Worm (Caenorhabditis elegans) whole organism, early embryonic: ENCODE data around the gene F59C12.4.

Source experiments
- B0310.2 ChIP-seq: sonication (generic microtip); optimal IDR thresholded peaks from 2 replicates; lab custom pipeline; 2016; ENCODE audit warnings: mild to moderate bottlenecking, missing genetic modification characterization, missing compliant biosample characterization
- F13C5.2 ChIP-seq: sonication (generic microtip); optimal IDR thresholded peaks from 2 replicates; lab custom pipeline; 2017; ENCODE audit warnings: mild to moderate bottlenecking, missing genetic modification characterization, inconsistent platforms, missing compliant biosample characterization
- aly-1 ChIP-seq: sonication (generic microtip); optimal IDR thresholded peaks from 2 replicates; lab custom pipeline; 2016; ENCODE audit warnings: missing genetic modification characterization, missing compliant biosample characterization
- ama-1 ChIP-seq: fragments of 150-350 bp; optimal IDR thresholded peaks from 2 replicates; lab custom pipeline; 2014
- ceh-13 ChIP-seq: fragments of 200-800 bp; sonication (Bioruptor generic); optimal IDR thresholded peaks from 2 replicates; lab custom pipeline; 2018; ENCODE audit warnings: mild to moderate bottlenecking, missing genetic modification characterization, missing compliant biosample characterization
- ceh-36 ChIP-seq: sonication (generic microtip); optimal IDR thresholded peaks from 2 replicates; lab custom pipeline; 2016; ENCODE audit warnings: missing genetic modification characterization, inconsistent platforms, missing compliant biosample characterization
- ets-7 ChIP-seq: sonication (generic microtip); optimal IDR thresholded peaks from 2 replicates; lab custom pipeline; 2016; ENCODE audit warnings: missing genotype, missing genetic modification characterization, missing compliant biosample characterization
- flt-1 ChIP-seq: fragments of 200-800 bp; sonication (Bioruptor generic); IDR thresholded peaks from 2 replicates; pipeline ENCODE4 v1.3.6; 2022; ENCODE audit warnings: missing genetic modification characterization, missing compliant biosample characterization
- hmbx-1 ChIP-seq: sonication (generic microtip); optimal IDR thresholded peaks from 2 replicates; lab custom pipeline; 2016; ENCODE audit warnings: mild to moderate bottlenecking, missing genetic modification characterization, missing compliant biosample characterization
- hmg-4 ChIP-seq: fragments of 200-800 bp; sonication (Bioruptor generic); optimal IDR thresholded peaks from 2 replicates; lab custom pipeline; 2018; ENCODE audit warnings: mild to moderate bottlenecking, missing genetic modification characterization, missing compliant biosample characterization
- hnd-1 ChIP-seq: sonication (generic microtip); optimal IDR thresholded peaks from 2 replicates; lab custom pipeline; 2016; ENCODE audit warnings: missing genetic modification characterization, missing compliant biosample characterization
- pes-1 ChIP-seq: fragments of 200-800 bp; sonication (Bioruptor generic); IDR thresholded peaks from 2 replicates; pipeline ENCODE4 v1.3.6; 2022; ENCODE audit warnings: missing genetic modification reagents, missing genetic modification characterization, missing compliant biosample characterization
- scrt-1 ChIP-seq: fragments of 200-800 bp; sonication (Bioruptor generic); IDR thresholded peaks from 2 replicates; pipeline ENCODE4 v1.3.6; 2022; ENCODE audit warnings: missing genetic modification characterization, missing compliant biosample characterization
- sea-1 ChIP-seq: fragments of 200-800 bp; sonication (Bioruptor generic); conservative IDR thresholded peaks from 2 replicates; pipeline ENCODE4 v1.3.6; 2022; ENCODE audit warnings: missing genetic modification characterization, missing compliant biosample characterization
- tbx-11 ChIP-seq: fragments of 200-800 bp; sonication (Bioruptor generic); IDR thresholded peaks from 2 replicates; pipeline ENCODE4 v1.3.6; 2022; ENCODE audit warnings: missing genetic modification characterization, missing compliant biosample characterization
- tbx-37 ChIP-seq: fragments of 200-800 bp; sonication (Bioruptor generic); conservative IDR thresholded peaks from 2 replicates; pipeline ENCODE4 v1.3.6; 2022; ENCODE audit warnings: missing genetic modification reagents, missing genetic modification characterization, missing compliant biosample characterization
- tra-4 ChIP-seq: sonication (generic microtip); optimal IDR thresholded peaks from 2 replicates; lab custom pipeline; 2017; ENCODE audit warnings: missing genetic modification characterization, missing compliant biosample characterization

F59C12.4 gene

DNA sequence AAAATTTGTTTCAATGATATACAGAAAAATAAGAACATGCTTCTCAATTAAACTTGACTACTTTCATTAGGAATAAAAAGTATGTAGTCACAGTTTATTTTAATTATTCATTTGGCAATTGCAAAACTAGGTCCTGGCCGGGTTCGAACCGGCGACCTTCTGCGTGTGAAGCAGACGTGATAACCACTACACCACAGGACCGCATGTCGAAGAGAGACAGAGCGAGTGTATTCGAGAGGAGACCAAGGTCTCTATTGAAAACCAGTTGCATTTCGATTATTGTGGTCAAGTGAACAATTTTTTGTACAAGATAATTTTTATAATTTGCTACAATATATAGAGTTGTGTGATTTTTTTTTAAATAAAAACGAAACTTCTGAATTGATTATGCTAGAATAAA is 11.6 kb downstream of the F59C12.4 start:
- peak; percentile 35 for TF ChIP-seq hmbx-1 (tag; lab: Kevin White, UChicago)
- no peak for TF ChIP-seq ama-1 (lab: Kevin White, UChicago)
- TF ChIP-seq tra-4 (tag; lab: Kevin White, UChicago) = peak; percentile 53
- peak; percentile 59 for TF ChIP-seq hnd-1 (tag; lab: Kevin White, UChicago)
- TF ChIP-seq scrt-1 = peak; percentile 82
- peak; percentile 87 for TF ChIP-seq F13C5.2
- TF ChIP-seq pes-1 (GFP tag; lab: Robert Waterston, UW) = peak; percentile 89
- TF ChIP-seq flt-1 (GFP tag; lab: Robert Waterston, UW) = peak; percentile 79
- TF ChIP-seq tbx-37 (GFP tag; lab: Robert Waterston, UW) = peak; percentile 78
- peak; percentile 83 for TF ChIP-seq sea-1 (GFP tag; lab: Robert Waterston, UW)
- peak; percentile 81 for TF ChIP-seq tbx-11 (GFP tag; lab: Robert Waterston, UW)
- peak; percentile 50 for TF ChIP-seq aly-1
- TF ChIP-seq ceh-13 (GFP tag; lab: Kevin White, UChicago) = peak; percentile 71
- peak; percentile 83 for TF ChIP-seq hmg-4 (GFP tag; lab: Kevin White, UChicago)
- TF ChIP-seq ceh-36 (tag; lab: Kevin White, UChicago) = peak; percentile 43
- TF ChIP-seq ets-7 (tag; lab: Kevin White, UChicago) = no peak
- TF ChIP-seq B0310.2 = peak; percentile 69

DNA sequence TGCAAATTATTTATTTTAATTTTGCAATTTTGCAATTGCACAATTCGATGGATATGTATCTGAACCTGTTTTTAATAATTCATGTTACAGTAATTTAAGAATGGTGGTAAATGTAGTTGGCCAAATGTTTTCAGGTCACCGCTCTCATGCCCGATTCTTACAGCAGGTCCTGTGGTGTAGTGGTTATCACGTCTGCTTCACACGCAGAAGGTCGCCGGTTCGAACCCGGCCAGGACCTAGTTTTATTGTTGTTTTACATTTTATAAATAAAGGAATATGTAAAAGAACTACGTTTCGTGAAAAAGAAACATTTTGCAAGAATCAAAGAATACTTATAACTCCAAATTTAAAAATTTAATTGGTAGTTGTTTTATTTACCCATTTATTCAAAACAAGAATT is 12.2 kb downstream of the F59C12.4 start:
- TF ChIP-seq tbx-11 (GFP tag; lab: Robert Waterston, UW) = no peak
- no peak; the same call in 1 of the 2 replicates for TF ChIP-seq pes-1 (GFP tag; lab: Robert Waterston, UW)
- no peak for TF ChIP-seq hmg-4 (GFP tag; lab: Kevin White, UChicago)
- TF ChIP-seq hnd-1 (tag; lab: Kevin White, UChicago) = no peak
- TF ChIP-seq sea-1 (GFP tag; lab: Robert Waterston, UW) = no peak
- no peak for TF ChIP-seq ets-7 (tag; lab: Kevin White, UChicago)
- TF ChIP-seq ceh-13 (GFP tag; lab: Kevin White, UChicago) = no peak
- TF ChIP-seq aly-1 = no peak

DNA sequence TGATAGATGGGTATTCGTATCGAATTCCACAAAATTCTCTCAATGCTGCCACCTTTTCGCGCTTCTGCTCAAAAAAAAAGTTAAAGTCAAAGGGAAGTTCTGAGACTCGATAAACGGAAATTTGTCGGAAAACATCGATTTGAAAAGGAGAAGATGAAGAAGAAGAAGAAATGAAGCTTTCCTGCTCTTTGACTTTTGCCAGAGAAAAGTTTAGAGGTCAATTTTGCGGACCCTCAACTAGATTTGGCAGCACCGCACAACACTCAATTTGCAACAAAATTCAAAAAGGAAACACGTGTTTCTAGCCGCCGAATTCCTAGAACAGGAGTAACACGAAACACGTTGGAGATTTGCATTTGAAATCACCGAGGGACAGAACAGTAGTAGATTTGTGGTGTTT is 14.3 kb downstream of the F59C12.4 start:
- no peak for TF ChIP-seq hmbx-1 (tag; lab: Kevin White, UChicago)
- TF ChIP-seq hmg-4 (GFP tag; lab: Kevin White, UChicago) = no peak
- TF ChIP-seq ets-7 (tag; lab: Kevin White, UChicago) = no peak
- TF ChIP-seq B0310.2 = no peak
- TF ChIP-seq tbx-37 (GFP tag; lab: Robert Waterston, UW) = no peak
- no peak for TF ChIP-seq tra-4 (tag; lab: Kevin White, UChicago)
- TF ChIP-seq pes-1 (GFP tag; lab: Robert Waterston, UW) = no peak
- no peak for TF ChIP-seq ceh-36 (tag; lab: Kevin White, UChicago)

DNA sequence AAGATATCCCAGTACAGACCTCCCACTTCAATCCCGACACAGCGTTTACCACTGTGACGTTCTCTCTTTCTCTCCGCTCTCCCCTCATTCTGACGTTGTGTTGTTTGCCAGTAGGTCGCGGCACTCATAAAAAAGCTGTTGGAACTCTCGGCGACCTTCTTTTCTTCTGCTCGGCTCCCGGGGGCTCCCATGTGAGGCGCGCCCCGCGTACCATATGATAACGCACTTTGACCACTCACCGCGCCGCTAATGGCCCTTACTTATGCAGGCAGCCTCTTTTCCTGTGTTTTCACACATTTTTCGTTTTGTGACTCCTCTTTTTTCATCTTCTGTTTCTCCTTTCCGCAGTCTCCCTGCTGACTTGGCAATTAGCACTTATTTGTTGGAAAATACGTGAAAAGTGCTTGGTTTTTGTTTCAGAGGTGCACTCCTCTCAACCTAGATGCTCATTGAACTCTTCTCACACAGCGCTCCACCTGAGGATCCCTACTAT is 23.1 kb downstream of the F59C12.4 start, which contains the start of gene ser-1:
Gene ser-1 (plus strand): TSS at position 443 of the 493 bp plus-strand sequence.
- TF ChIP-seq B0310.2 (no peak), ets-7 (tag; lab: Kevin White, UChicago) (no peak), hmbx-1 (tag; lab: Kevin White, UChicago) (no peak), tra-4 (tag; lab: Kevin White, UChicago) (no peak), aly-1 (no peak), hmg-4 (GFP tag; lab: Kevin White, UChicago) (no peak), tbx-37 (GFP tag; lab: Robert Waterston, UW) (no peak), ama-1 (lab: Kevin White, UChicago) (no peak), ceh-36 (tag; lab: Kevin White, UChicago) (no peak), F13C5.2 (no peak)

DNA sequence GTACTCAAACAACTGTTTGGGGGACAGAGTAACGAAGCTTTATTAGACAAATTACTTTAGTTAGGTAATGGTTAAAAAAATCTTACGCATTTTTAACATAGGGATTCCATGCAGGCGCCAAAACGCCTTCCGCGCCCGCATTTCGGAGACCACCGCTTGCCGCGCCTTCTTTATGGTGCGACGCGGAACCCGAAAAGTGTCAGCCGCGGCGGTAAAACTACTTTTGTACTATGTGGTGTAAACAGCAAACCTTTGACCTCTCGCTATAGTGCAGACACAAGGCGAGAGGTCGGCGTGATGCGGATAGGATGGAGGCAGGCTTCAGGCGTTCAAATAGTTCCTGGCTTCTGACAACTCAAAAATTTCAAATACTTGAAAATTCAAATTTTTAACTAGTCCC is 27.2 kb downstream of the F59C12.4 start:
- TF ChIP-seq hnd-1 (tag; lab: Kevin White, UChicago) (no peak), B0310.2 (no peak), tbx-37 (GFP tag; lab: Robert Waterston, UW) (no peak), F13C5.2 (no peak), scrt-1 (no peak), hmbx-1 (tag; lab: Kevin White, UChicago) (no peak), tra-4 (tag; lab: Kevin White, UChicago) (no peak), sea-1 (GFP tag; lab: Robert Waterston, UW) (no peak), hmg-4 (GFP tag; lab: Kevin White, UChicago) (no peak), flt-1 (GFP tag; lab: Robert Waterston, UW) (no peak)

DNA sequence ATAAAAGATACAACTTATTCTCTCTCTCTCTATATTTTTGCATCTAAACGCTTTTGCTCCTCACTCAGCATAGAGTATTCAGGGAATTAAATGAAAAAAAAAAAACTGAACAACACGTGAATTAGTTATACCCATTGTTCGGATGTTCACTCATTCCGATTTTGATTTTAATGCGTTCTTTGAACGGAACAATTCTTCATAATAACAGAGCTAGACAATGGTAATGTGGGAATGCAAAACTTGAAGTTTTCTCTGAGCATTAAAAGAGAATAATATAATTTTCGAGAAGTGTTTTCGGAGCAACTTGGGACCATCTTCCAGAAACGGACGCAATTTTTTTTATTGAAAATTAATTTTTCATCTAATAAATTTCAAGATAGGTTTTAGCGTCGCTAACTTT is 28.1 kb downstream of the F59C12.4 start:
- TF ChIP-seq sea-1 (GFP tag; lab: Robert Waterston, UW) (no peak), tra-4 (tag; lab: Kevin White, UChicago) (no peak), ama-1 (lab: Kevin White, UChicago) (no peak), tbx-11 (GFP tag; lab: Robert Waterston, UW) (no peak), hmbx-1 (tag; lab: Kevin White, UChicago) (no peak), pes-1 (GFP tag; lab: Robert Waterston, UW) (no peak), hnd-1 (tag; lab: Kevin White, UChicago) (no peak), B0310.2 (no peak)

DNA sequence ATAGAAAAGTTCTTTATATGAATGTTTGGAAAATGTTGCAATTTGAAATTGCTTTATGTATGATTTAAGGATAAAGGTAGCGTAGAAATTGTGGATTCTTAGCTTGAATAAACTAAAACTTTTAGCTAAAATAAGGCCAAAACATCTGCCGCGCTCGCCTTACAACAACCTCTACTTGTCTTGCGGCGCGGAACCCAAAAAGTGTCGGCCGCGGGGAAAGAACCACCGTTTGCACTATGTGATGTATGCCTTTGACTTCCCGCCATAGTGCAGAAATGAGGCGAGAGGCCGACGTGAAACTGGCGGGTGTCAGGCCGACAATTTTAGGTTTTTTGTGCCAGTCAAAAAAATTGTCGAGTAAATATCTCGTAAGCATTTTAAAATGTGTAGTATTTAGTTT is 30.5 kb downstream of the F59C12.4 start:
- TF ChIP-seq F13C5.2 = no peak
- no peak for TF ChIP-seq ceh-13 (GFP tag; lab: Kevin White, UChicago)
- TF ChIP-seq tra-4 (tag; lab: Kevin White, UChicago) = no peak
- TF ChIP-seq pes-1 (GFP tag; lab: Robert Waterston, UW) = no peak
- TF ChIP-seq flt-1 (GFP tag; lab: Robert Waterston, UW) = no peak
- no peak for TF ChIP-seq sea-1 (GFP tag; lab: Robert Waterston, UW)
- no peak for TF ChIP-seq aly-1
- TF ChIP-seq ama-1 (lab: Kevin White, UChicago) = no peak
